Worm (Caenorhabditis elegans): ENCODE results near the gene nos-2.

nos-2 gene

DNA sequence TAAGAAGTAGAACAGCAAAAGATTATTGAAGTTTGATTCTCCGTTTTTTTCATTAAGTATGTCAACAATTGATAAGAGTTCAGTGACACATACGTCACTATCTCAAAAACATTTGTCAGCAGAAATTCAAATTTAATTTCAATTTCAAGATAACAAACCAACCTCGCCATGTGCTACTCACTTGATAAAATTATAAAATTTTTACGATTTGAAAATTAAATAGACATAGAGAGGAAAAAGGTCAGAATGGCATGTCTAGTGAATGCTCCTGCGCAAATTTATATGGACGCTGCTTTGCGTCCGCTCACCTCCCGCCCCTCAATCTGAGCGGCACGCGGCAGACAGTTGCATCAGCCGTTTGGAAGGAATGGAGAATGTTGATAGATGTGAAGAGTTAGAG lies 5.2 kb upstream of the nos-2 start (continued):
- TF ChIP-seq rcor-1 (GFP tag; IDR thresholded peaks at IDR 0.05), result no peak
- TF ChIP-seq chd-7 (tag; optimal IDR thresholded peaks at IDR 0.05), result peak; percentile 30
- TF ChIP-seq nhr-90 (tag; optimal IDR thresholded peaks at IDR 0.05), result peak; percentile 57
- TF ChIP-seq somi-1 (GFP tag; optimal IDR thresholded peaks at IDR 0.05), result no peak
- TF ChIP-seq atf-7 (tag; optimal IDR thresholded peaks at IDR 0.05), result peak; percentile 89
- TF ChIP-seq dox-1 (GFP tag; IDR thresholded peaks at IDR 0.05), result peak; percentile 55; the same call in 1 of the 2 replicates
- peak; percentile 79 for TF ChIP-seq ztf-22 (GFP tag; optimal IDR thresholded peaks at IDR 0.05)
- no peak for TF ChIP-seq mcd-1 (GFP tag; IDR thresholded peaks at IDR 0.05)
- no peak for TF ChIP-seq ceh-27 (GFP tag; optimal IDR thresholded peaks at IDR 0.05)
- peak; percentile 32 for TF ChIP-seq tbp1 (GFP tag; optimal IDR thresholded peaks at IDR 0.05)
- TF ChIP-seq Y67H2A.10 (GFP tag; conservative IDR thresholded peaks at IDR 0.05), result no peak
- TF ChIP-seq F37B4.10 (GFP tag; IDR thresholded peaks at IDR 0.05), result no peak
- no peak for TF ChIP-seq unc-130 (GFP tag; optimal IDR thresholded peaks at IDR 0.05)
- no peak for TF ChIP-seq hsf-1 (GFP tag; IDR thresholded peaks at IDR 0.05)
- no peak for TF ChIP-seq B0035.1 (tag; optimal IDR thresholded peaks at IDR 0.05)
- peak; percentile 21 for TF ChIP-seq madf-10 (tag; optimal IDR thresholded peaks at IDR 0.05)
- no peak for TF ChIP-seq cebp-1 (GFP tag; IDR thresholded peaks at IDR 0.05)
- peak; percentile 41 for TF ChIP-seq cebp-1 (tag; optimal IDR thresholded peaks at IDR 0.05)
- no peak for TF ChIP-seq hmg-20 (GFP tag; IDR thresholded peaks at IDR 0.05)
- TF ChIP-seq lin-26 (GFP tag; IDR thresholded peaks at IDR 0.05), result no peak
- TF ChIP-seq athp-1 (tag; optimal IDR thresholded peaks at IDR 0.05), result no peak
- no peak for TF ChIP-seq nfya-1 (tag; optimal IDR thresholded peaks at IDR 0.05; ENCODE audit: borderline replicate concordance, insufficient read depth)
- no peak for TF ChIP-seq lag-1 (GFP tag; IDR thresholded peaks at IDR 0.05)
- TF ChIP-seq hrde-1 (tag; optimal IDR thresholded peaks at IDR 0.05; ENCODE audit: borderline replicate concordance), result no peak
- TF ChIP-seq snpc-4 (GFP tag; optimal IDR thresholded peaks at IDR 0.05), result no peak
- peak in 2 of 4 experiments; percentile 10 to 13 for TF ChIP-seq snpc-4 (tag; optimal IDR thresholded peaks at IDR 0.05)
- TF ChIP-seq C06A6.2 (GFP tag; conservative IDR thresholded peaks at IDR 0.05), result peak; percentile 39; the same call in 1 of the 2 replicates
- TF ChIP-seq dpl-1 (GFP tag; optimal IDR thresholded peaks at IDR 0.05), result no peak
- no peak for TF ChIP-seq B0019.2 (GFP tag; conservative IDR thresholded peaks at IDR 0.05)
- TF ChIP-seq ceh-91 (GFP tag; IDR thresholded peaks at IDR 0.05), result no peak
- TF ChIP-seq ceh-40 (GFP tag; IDR thresholded peaks at IDR 0.05), result no peak
- peak in 1 of 2 experiments; percentile 85 for TF ChIP-seq let-607 (tag; optimal IDR thresholded peaks at IDR 0.05)

DNA sequence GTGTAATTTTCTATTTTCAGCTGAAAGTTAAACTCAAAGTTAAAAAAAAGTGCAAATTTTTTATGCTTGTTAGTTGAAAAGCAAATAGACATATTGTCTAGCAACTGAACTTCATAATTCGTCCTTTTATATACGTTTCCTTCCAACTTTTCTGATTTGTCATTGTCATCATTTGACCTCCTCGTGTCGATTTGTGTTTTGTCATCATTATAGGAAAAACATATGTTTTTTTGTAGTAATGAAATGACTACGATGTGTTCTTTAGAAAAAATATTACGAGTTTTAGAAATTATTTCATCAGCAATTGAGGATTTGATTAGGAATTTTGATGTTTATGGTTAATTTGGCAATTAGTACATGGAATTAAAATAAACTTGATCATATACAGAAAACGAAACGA lies 4.6 kb upstream of the nos-2 start:
- TF ChIP-seq F10E7.11 (tag; optimal IDR thresholded peaks at IDR 0.05) (no peak), let-607 (tag; optimal IDR thresholded peaks at IDR 0.05) (no peak), sea-2 (GFP tag; IDR thresholded peaks at IDR 0.05) (no peak), ztf-26 (tag; optimal IDR thresholded peaks at IDR 0.05) (no peak), tbp1 (GFP tag; optimal IDR thresholded peaks at IDR 0.05) (no peak), nfyb-1 (GFP tag; IDR thresholded peaks at IDR 0.05) (no peak), ZK185.1 (tag; optimal IDR thresholded peaks at IDR 0.05; ENCODE audit: poor library complexity, severe bottlenecking) (no peak), unc-62 (GFP tag; optimal IDR thresholded peaks at IDR 0.05) (no peak), ceh-40 (GFP tag; IDR thresholded peaks at IDR 0.05) (no peak)

DNA sequence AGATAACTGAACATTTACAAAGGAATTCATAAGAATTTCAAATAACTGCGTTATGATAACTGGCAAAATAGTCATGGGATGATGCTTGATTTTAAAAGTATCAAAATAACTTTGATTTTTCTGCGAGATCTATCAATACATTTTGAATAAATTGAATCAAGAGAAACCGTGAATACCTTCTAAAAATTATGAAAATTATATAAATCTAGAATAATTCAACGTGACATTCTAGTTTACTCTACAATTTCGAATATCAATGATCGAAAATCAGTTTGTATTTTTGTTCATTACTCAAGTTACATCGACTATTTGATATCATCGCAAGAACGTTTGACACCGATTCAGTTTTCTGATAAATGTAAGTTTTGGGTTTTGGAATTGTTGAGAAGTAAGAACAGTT lies 3.7 kb upstream of the nos-2 start, which contains the start of gene acs-6:
TSS of gene acs-6 (plus strand) at position 301 of the 400 bp plus-strand sequence.
- TF ChIP-seq snpc-3.4 (tag; optimal IDR thresholded peaks at IDR 0.05) (no peak), lin-40 (tag; optimal IDR thresholded peaks at IDR 0.05) (no peak), ztf-25 (GFP tag; IDR thresholded peaks at IDR 0.05) (no peak), F22D6.2 (tag; optimal IDR thresholded peaks at IDR 0.05) (no peak), lin-35 (GFP tag; optimal IDR thresholded peaks at IDR 0.05) (no peak), F55B11.4 (tag; optimal IDR thresholded peaks at IDR 0.05; ENCODE audit: borderline replicate concordance, insufficient read depth) (no peak), aptf-3 (GFP tag; IDR thresholded peaks at IDR 0.05) (no peak), nfyb-1 (GFP tag; IDR thresholded peaks at IDR 0.05) (no peak), nhr-120 (GFP tag; IDR thresholded peaks at IDR 0.05) (no peak), cebp-2 (GFP tag; IDR thresholded peaks at IDR 0.05) (no peak), attf-3 (GFP tag; conservative IDR thresholded peaks at IDR 0.05) (no peak), pha-4 (tag; optimal IDR thresholded peaks at IDR 0.05) (no peak), tbp1 (GFP tag; optimal IDR thresholded peaks at IDR 0.05) (no peak)

Data from whole organism, young adult.